Fruit fly (Drosophila melanogaster) whole organism, embryonic: ENCODE results near the gene CG11178.

Source experiments
- Ada2b ChIP-seq: fragments of 200-800 bp; sonication (Bioruptor generic); IDR thresholded peaks from 2 replicates; pipeline ENCODE4 v1.3.6; 2022; ENCODE audit warnings: missing biosample characterization, missing genetic modification characterization
- Atf6 ChIP-seq: fragments of 200-800 bp; sonication (Bioruptor generic); IDR thresholded peaks from 2 replicates; pipeline ENCODE4 v1.3.6; 2022; ENCODE audit warnings: missing biosample characterization, missing genetic modification characterization
- Awh ChIP-seq: fragments of 200-800 bp; sonication (Bioruptor generic); IDR thresholded peaks from 2 replicates; pipeline ENCODE4, ENCODE4 v1.3.6; 2022; ENCODE audit warnings: missing biosample characterization, missing genetic modification characterization
- B-H2 ChIP-seq: fragments of 200-800 bp; sonication (Bioruptor generic); optimal IDR thresholded peaks from 2 replicates; lab custom pipeline; 2018; ENCODE audit warnings: missing biosample characterization, mild to moderate bottlenecking, missing genetic modification characterization
- CG10209 ChIP-seq: fragments of 200-800 bp; sonication (Bioruptor generic); optimal IDR thresholded peaks from 3 replicates; lab custom pipeline; 2017; ENCODE audit warnings: missing biosample characterization, mild to moderate bottlenecking, missing genetic modification characterization, missing genetic modification reagents
- CG10321 ChIP-seq: fragments of 200-800 bp; sonication (Bioruptor generic); IDR thresholded peaks from 2 replicates; pipeline ENCODE4 v1.3.6; 2022; ENCODE audit warnings: missing biosample characterization, missing genetic modification characterization
- CG10979 ChIP-seq: fragments of 200-800 bp; sonication (Bioruptor generic); optimal IDR thresholded peaks from 2 replicates; lab custom pipeline; 2018; ENCODE audit warnings: missing biosample characterization, mild to moderate bottlenecking, missing genetic modification characterization, moderate library complexity
- CG12071 ChIP-seq: fragments of 200-800 bp; sonication (Bioruptor generic); optimal IDR thresholded peaks from 3 replicates; lab custom pipeline; 2018; ENCODE audit warnings: missing biosample characterization, mild to moderate bottlenecking, missing genetic modification characterization
- CG17385 ChIP-seq: fragments of 200-800 bp; sonication (Bioruptor generic); optimal IDR thresholded peaks from 3 replicates; lab custom pipeline; 2018; ENCODE audit warnings: missing biosample characterization, mild to moderate bottlenecking, missing genetic modification characterization
- CG2199 ChIP-seq: fragments of 200-800 bp; sonication (Bioruptor generic); IDR thresholded peaks from 3 replicates; pipeline ENCODE4 v1.3.6; 2022; ENCODE audit warnings: missing biosample characterization, missing genetic modification characterization
- CG32532 ChIP-seq: fragments of 200-800 bp; sonication (Bioruptor generic); IDR thresholded peaks from 2 replicates; pipeline ENCODE4 v1.3.6; 2022; ENCODE audit warnings: missing biosample characterization, missing genetic modification characterization
- CG3407 ChIP-seq: fragments of 200-800 bp; sonication (Bioruptor generic); optimal IDR thresholded peaks from 2 replicates; lab custom pipeline; 2018; ENCODE audit warnings: missing biosample characterization, mild to moderate bottlenecking, missing genetic modification characterization
- CG4282 ChIP-seq: fragments of 200-800 bp; sonication (Bioruptor generic); optimal IDR thresholded peaks from 2 replicates; lab custom pipeline; 2016; ENCODE audit warnings: missing biosample characterization, missing genetic modification characterization
- CG6791 ChIP-seq: fragments of 200-800 bp; sonication (Bioruptor generic); IDR thresholded peaks from 3 replicates; pipeline ENCODE4 v1.3.6; 2022; ENCODE audit warnings: missing biosample characterization, missing genetic modification characterization; ENCODE audit not compliant: partially characterized antibody
- CG8388 ChIP-seq: fragments of 200-800 bp; sonication (Bioruptor generic); optimal IDR thresholded peaks from 2 replicates; lab custom pipeline; 2019; ENCODE audit warnings: missing biosample characterization, mild to moderate bottlenecking, missing genetic modification characterization, moderate library complexity
- CG8478 ChIP-seq: fragments of >200 bp; optimal IDR thresholded peaks from 2 replicates; lab custom pipeline; 2018
- CG9797 ChIP-seq: fragments of 200-800 bp; sonication (Bioruptor generic); optimal IDR thresholded peaks from 3 replicates; lab custom pipeline; 2018; ENCODE audit warnings: missing biosample characterization, mild to moderate bottlenecking, missing genetic modification characterization
- CrebB ChIP-seq: fragments of 200-800 bp; sonication (Bioruptor generic); optimal IDR thresholded peaks from 3 replicates; lab custom pipeline; 2018; ENCODE audit warnings: missing biosample characterization, mild to moderate bottlenecking, missing genetic modification characterization
- D ChIP-seq, 2 experiments: fragments of 200-800 bp in 1 of 2; fragments of >200 bp in 1 of 2; sonication (Bioruptor generic) in 1 of 2; optimal IDR thresholded peaks; 2 replicates in 1 of 2; 3 replicates in 1 of 2; lab custom pipeline; 2017; ENCODE audit warnings: mild to moderate bottlenecking in 1 of 2, missing biosample characterization in 1 of 2, missing genetic modification characterization in 1 of 2, missing genetic modification reagents in 1 of 2
- Eip74EF ChIP-seq, 2 experiments: fragments of 200-800 bp in 1 of 2; fragments of >200 bp in 1 of 2; sonication (Bioruptor generic) in 1 of 2; optimal IDR thresholded peaks; 2 replicates each; lab custom pipeline; 2017 to 2019; ENCODE audit warnings: missing biosample characterization in 2 of 2, missing genetic modification characterization in 2 of 2, mild to moderate bottlenecking in 1 of 2, moderate library complexity in 1 of 2
- Ets97D ChIP-seq: fragments of 200-800 bp; sonication (Bioruptor generic); optimal IDR thresholded peaks from 3 replicates; lab custom pipeline; 2016; ENCODE audit warnings: missing biosample characterization, missing genetic modification characterization
- H2.0 ChIP-seq: fragments of 200-800 bp; sonication (Bioruptor generic); IDR thresholded peaks from 2 replicates; pipeline ENCODE4 v1.3.6; 2022; ENCODE audit warnings: missing biosample characterization, missing genetic modification characterization
- Hmx ChIP-seq: fragments of 200-800 bp; sonication (Bioruptor generic); optimal IDR thresholded peaks from 2 replicates; lab custom pipeline; 2016; ENCODE audit warnings: missing biosample characterization, missing genetic modification characterization
- Kr ChIP-seq: fragments of 200-800 bp; sonication (Bioruptor generic); optimal IDR thresholded peaks from 2 replicates; lab custom pipeline; 2017; ENCODE audit warnings: missing biosample characterization, mild to moderate bottlenecking, missing genetic modification characterization
- Lim3 ChIP-seq: fragments of 200-800 bp; sonication (Bioruptor generic); IDR thresholded peaks from 2 replicates; pipeline ENCODE4 v1.3.6; 2022; ENCODE audit warnings: missing biosample characterization, missing genetic modification characterization
- Meics ChIP-seq: fragments of 200-800 bp; sonication (Bioruptor generic); optimal IDR thresholded peaks from 2 replicates; lab custom pipeline; 2017; ENCODE audit warnings: missing biosample characterization, mild to moderate bottlenecking, missing genetic modification characterization
- Oli ChIP-seq: fragments of 200-800 bp; sonication (Bioruptor generic); optimal IDR thresholded peaks from 2 replicates; lab custom pipeline; 2018; ENCODE audit warnings: missing biosample characterization, mild to moderate bottlenecking, missing genetic modification characterization, moderate library complexity
- Sin3A ChIP-seq: fragments of >200 bp; optimal IDR thresholded peaks from 2 replicates; lab custom pipeline; 2018
- TFAM ChIP-seq: fragments of 200-800 bp; sonication (Bioruptor generic); optimal IDR thresholded peaks from 2 replicates; lab custom pipeline; 2017; ENCODE audit warnings: missing biosample characterization, missing genetic modification characterization, inconsistent platforms
- Vsx1 ChIP-seq: fragments of 200-800 bp; sonication (Bioruptor generic); optimal IDR thresholded peaks from 2 replicates; lab custom pipeline; 2017; ENCODE audit warnings: missing biosample characterization, mild to moderate bottlenecking, missing genetic modification characterization, missing genetic modification reagents
- ac ChIP-seq: fragments of 200-800 bp; sonication (Bioruptor generic); optimal IDR thresholded peaks from 3 replicates; lab custom pipeline; 2017; ENCODE audit warnings: missing biosample characterization, mild to moderate bottlenecking, missing genetic modification characterization
- ap ChIP-seq: fragments of 200-800 bp; sonication (Bioruptor generic); IDR thresholded peaks from 2 replicates; pipeline ENCODE4 v1.3.6; 2022; ENCODE audit warnings: missing biosample characterization, missing genetic modification characterization
- chm ChIP-seq: fragments of 200-800 bp; sonication (Bioruptor generic); IDR thresholded peaks from 2 replicates; pipeline ENCODE4 v1.3.6; 2022; ENCODE audit warnings: missing biosample characterization, missing genetic modification characterization
- cwo ChIP-seq: fragments of 200-800 bp; sonication (Bioruptor generic); optimal IDR thresholded peaks from 3 replicates; lab custom pipeline; 2017; ENCODE audit warnings: missing biosample characterization, missing genetic modification characterization, mild to moderate bottlenecking, moderate library complexity, missing genetic modification reagents
- fru ChIP-seq: fragments of >200 bp; optimal IDR thresholded peaks from 2 replicates; lab custom pipeline; 2017
- ftz-f1 ChIP-seq: fragments of 200-800 bp; sonication (Bioruptor generic); optimal IDR thresholded peaks from 2 replicates; lab custom pipeline; 2016; ENCODE audit warnings: missing biosample characterization, missing genetic modification characterization
- fu2 ChIP-seq: fragments of 200-800 bp; sonication (Bioruptor generic); optimal IDR thresholded peaks from 2 replicates; lab custom pipeline; 2016; ENCODE audit warnings: missing biosample characterization, missing genetic modification characterization
- gfzf ChIP-seq: fragments of 200-800 bp; sonication (Bioruptor generic); optimal IDR thresholded peaks from 2 replicates; lab custom pipeline; 2016; ENCODE audit warnings: missing biosample characterization, mild to moderate bottlenecking, missing genetic modification characterization, moderate library complexity
- gt ChIP-seq: fragments of 200-800 bp; sonication (Bioruptor generic); IDR thresholded peaks from 2 replicates; pipeline ENCODE4 v1.3.6; 2022; ENCODE audit warnings: missing biosample characterization, missing genetic modification characterization
- her ChIP-seq: fragments of 200-800 bp; sonication (Bioruptor generic); optimal IDR thresholded peaks from 2 replicates; lab custom pipeline; 2016; ENCODE audit warnings: missing biosample characterization, missing genetic modification characterization
- mld ChIP-seq: fragments of 200-800 bp; sonication (Bioruptor generic); IDR thresholded peaks from 3 replicates; pipeline ENCODE4 v1.3.6; 2022; ENCODE audit warnings: missing biosample characterization, missing genetic modification characterization; ENCODE audit not compliant: partially characterized antibody
- odd ChIP-seq: fragments of 200-800 bp; sonication (Bioruptor generic); optimal IDR thresholded peaks from 2 replicates; lab custom pipeline; 2017; ENCODE audit warnings: missing biosample characterization, mild to moderate bottlenecking, missing genetic modification characterization
- psq ChIP-seq: fragments of 200-800 bp; sonication (Bioruptor generic); optimal IDR thresholded peaks from 2 replicates; lab custom pipeline; 2017; ENCODE audit warnings: missing biosample characterization, missing genetic modification characterization
- rib ChIP-seq: fragments of 200-800 bp; sonication (Bioruptor generic); IDR thresholded peaks from 2 replicates; pipeline ENCODE4 v1.3.6; 2022; ENCODE audit warnings: missing biosample characterization, missing genetic modification characterization
- run ChIP-seq: fragments of 200-800 bp; sonication (Bioruptor generic); optimal IDR thresholded peaks from 3 replicates; lab custom pipeline; 2018; ENCODE audit warnings: missing biosample characterization, mild to moderate bottlenecking, missing genetic modification characterization
- scrt ChIP-seq: fragments of 200-800 bp; sonication (Bioruptor generic); optimal IDR thresholded peaks from 2 replicates; lab custom pipeline; 2018; ENCODE audit warnings: missing biosample characterization, mild to moderate bottlenecking, missing genetic modification characterization, moderate library complexity
- seq ChIP-seq: fragments of 200-800 bp; sonication (Bioruptor generic); IDR thresholded peaks from 2 replicates; pipeline ENCODE4 v1.3.6; 2022; ENCODE audit warnings: missing biosample characterization, missing genetic modification characterization
- sna ChIP-seq: fragments of 200-800 bp; sonication (Bioruptor generic); IDR thresholded peaks from 2 replicates; pipeline ENCODE4 v1.3.6; 2022; ENCODE audit warnings: missing biosample characterization, missing genetic modification characterization; ENCODE audit not compliant: partially characterized antibody
- tna ChIP-seq: fragments of 200-800 bp; sonication (Bioruptor generic); IDR thresholded peaks from 2 replicates; pipeline ENCODE4 v1.3.6; 2022; ENCODE audit warnings: missing biosample characterization, missing genetic modification characterization; ENCODE audit not compliant: partially characterized antibody
- tx ChIP-seq: fragments of 200-800 bp; sonication (Bioruptor generic); optimal IDR thresholded peaks from 2 replicates; lab custom pipeline; 2016; ENCODE audit warnings: missing biosample characterization, missing genetic modification characterization

The CG11178 gene

DNA sequence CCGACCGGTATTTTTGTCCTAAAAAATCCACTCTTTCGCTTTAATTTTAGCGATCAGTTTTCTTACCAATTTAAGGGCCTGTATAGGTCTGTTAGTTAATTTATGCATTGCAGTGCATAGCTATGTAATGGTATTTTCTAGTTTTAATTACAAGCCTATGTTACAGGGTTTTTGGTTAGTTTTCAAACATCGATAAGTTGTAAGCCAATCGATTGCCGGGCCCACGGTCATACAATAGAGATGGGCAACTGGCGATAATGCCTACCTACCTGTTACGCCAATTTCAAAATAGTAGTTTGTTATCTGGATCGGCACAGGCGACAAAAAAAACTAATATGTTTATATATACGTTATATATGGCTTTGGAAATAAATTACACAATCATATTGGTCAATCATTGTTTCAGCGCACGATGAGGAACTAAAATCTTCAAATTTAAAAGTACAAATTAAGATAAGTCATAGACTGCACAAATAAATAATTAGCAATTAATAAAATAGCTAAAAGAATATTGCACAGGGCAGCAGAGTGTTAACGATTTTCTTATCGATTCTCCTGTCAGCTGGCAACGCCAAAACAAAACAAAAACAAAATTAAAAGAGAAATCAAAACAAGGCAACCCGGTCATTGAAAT, 11.1 kb downstream of the CG11178 start, which contains the start of the genes tth and Tango2 (continued):
- TF ChIP-seq CG3407 (GFP tag; lab: Kevin White, UChicago) (no peak), Ets97D (GFP tag; lab: Kevin White, UChicago) (peak; percentile 59), CG12071 (GFP tag; lab: Kevin White, UChicago) (no peak), Vsx1 (GFP tag; lab: Kevin White, UChicago) (no peak), run (tag; lab: Kevin White, UChicago) (no peak), H2.0 (peak; percentile 73), CG8388 (GFP tag; lab: Kevin White, UChicago) (peak; percentile 51), mld (GFP tag; lab: Robert Waterston, UW) (no peak), sna (GFP tag; lab: Robert Waterston, UW) (peak; percentile 19; the same call in 1 of the 2 replicates), tna (no peak), CG9797 (GFP tag; lab: Kevin White, UChicago) (peak; percentile 85), CG10209 (GFP tag; lab: Kevin White, UChicago) (peak; percentile 59), fru (no peak), scrt (peak; percentile 84), CG2199 (no peak), her (no peak), CG8478 (no peak), odd (GFP tag; lab: Kevin White, UChicago) (no peak), Oli (tag; lab: Kevin White, UChicago) (peak; percentile 78), ac (GFP tag; lab: Kevin White, UChicago) (no peak), CG10321 (GFP tag; lab: Robert Waterston, UW) (no peak), CrebB (peak; percentile 46), CG6791 (GFP tag; lab: Robert Waterston, UW) (peak; percentile 71), ap (peak; percentile 36; the same call in 1 of the 2 replicates), CG17385 (GFP tag; lab: Kevin White, UChicago) (peak; percentile 45), tx (GFP tag; lab: Kevin White, UChicago) (peak; percentile 45), CG32532 (GFP tag; lab: Robert Waterston, UW) (peak; percentile 81), Kr (GFP tag; lab: Kevin White, UChicago) (no peak), chm (GFP tag; lab: Robert Waterston, UW) (peak; percentile 31; the same call in 1 of the 2 replicates), B-H2 (GFP tag; lab: Kevin White, UChicago) (peak; percentile 46), CG10979 (tag; lab: Kevin White, UChicago) (peak; percentile 54), gfzf (GFP tag; lab: Kevin White, UChicago) (peak; percentile 89), ftz-f1 (GFP tag; lab: Kevin White, UChicago) (no peak), Atf6 (GFP tag; lab: Robert Waterston, UW) (peak; percentile 77), Awh (GFP tag; lab: Robert Waterston, UW) (no peak), Eip74EF (GFP tag; optimal IDR thresholded peaks at IDR 0.05; lab: Kevin White, UChicago) (no peak), rib (GFP tag; lab: Robert Waterston, UW) (peak; percentile 79), gt (no peak), Ada2b (peak; percentile 58), Hmx (peak; percentile 50), Lim3 (GFP tag; lab: Robert Waterston, UW) (no peak), D (optimal IDR thresholded peaks at IDR 0.05; lab: Kevin White, UChicago) (no peak), D (GFP tag; optimal IDR thresholded peaks at IDR 0.05; lab: Kevin White, UChicago) (peak; percentile 3), psq (GFP tag; lab: Kevin White, UChicago) (no peak), CG4282 (GFP tag; lab: Kevin White, UChicago) (no peak), cwo (GFP tag; lab: Kevin White, UChicago) (peak; percentile 67), Meics (GFP tag; lab: Kevin White, UChicago) (peak; percentile 79), Sin3A (lab: Kevin White, UChicago) (peak; percentile 94), TFAM (no peak), seq (GFP tag; lab: Robert Waterston, UW) (peak; percentile 50; the same call in 1 of the 2 replicates), fu2 (peak; percentile 60)
